Worm (Caenorhabditis elegans) whole organism, mixed stage, embryonic: ENCODE measurements around the gene C25F9.2.

Experiments used
- bed-3 ChIP-seq: fragments of 200-800 bp; sonication (Bioruptor generic); optimal IDR thresholded peaks from 3 replicates; lab custom pipeline; 2018; ENCODE audit warnings: mild to moderate bottlenecking, missing genetic modification characterization, moderate library complexity, missing compliant biosample characterization
- blmp-1 ChIP-seq: fragments of 150-350 bp; optimal IDR thresholded peaks from 2 replicates; lab custom pipeline; 2014; ENCODE audit warnings: missing biosample characterization, missing genetic modification characterization
- ceh-39 ChIP-seq: fragments of 150-350 bp; optimal IDR thresholded peaks from 2 replicates; lab custom pipeline; 2014; ENCODE audit warnings: missing biosample characterization, missing genetic modification characterization
- ceh-43 ChIP-seq: fragments of 200-800 bp; sonication (Bioruptor generic); optimal IDR thresholded peaks from 2 replicates; lab custom pipeline; 2018; ENCODE audit warnings: mild to moderate bottlenecking, missing genetic modification characterization, moderate library complexity, missing compliant biosample characterization
- ceh-83 ChIP-seq: fragments of 200-800 bp; sonication (Bioruptor generic); optimal IDR thresholded peaks from 2 replicates; lab custom pipeline; 2018; ENCODE audit warnings: mild to moderate bottlenecking, missing genetic modification characterization, missing compliant biosample characterization
- ces-1 ChIP-seq: fragments of 150-350 bp; optimal IDR thresholded peaks from 2 replicates; lab custom pipeline; 2014; ENCODE audit warnings: missing biosample characterization, missing genetic modification reagents, missing genetic modification characterization
- cnd-1 ChIP-seq: fragments of 200-800 bp; sonication (Bioruptor generic); optimal IDR thresholded peaks from 2 replicates; lab custom pipeline; 2018; ENCODE audit warnings: mild to moderate bottlenecking, missing genetic modification characterization, missing compliant biosample characterization
- drap-1 ChIP-seq: fragments of 200-800 bp; sonication (Bioruptor generic); optimal IDR thresholded peaks from 3 replicates; lab custom pipeline; 2018; ENCODE audit warnings: mild to moderate bottlenecking, missing genetic modification characterization, missing compliant biosample characterization
- elt-1 ChIP-seq: sonication (generic microtip); optimal IDR thresholded peaks from 2 replicates; lab custom pipeline; 2017; ENCODE audit warnings: missing genetic modification characterization, mild to moderate bottlenecking, missing compliant biosample characterization, antibody characterized with exemption, moderate library complexity, borderline replicate concordance; ENCODE audit not compliant: insufficient read depth
- elt-3 ChIP-seq: fragments of 150-350 bp; optimal IDR thresholded peaks from 2 replicates; lab custom pipeline; 2014; ENCODE audit warnings: missing biosample characterization, missing genetic modification characterization
- flh-1 ChIP-seq: fragments of 200-800 bp; sonication (Bioruptor generic); optimal IDR thresholded peaks from 2 replicates; lab custom pipeline; 2018; ENCODE audit warnings: mild to moderate bottlenecking, missing genetic modification characterization, moderate library complexity, missing compliant biosample characterization
- ham-2 ChIP-seq: fragments of 200-800 bp; sonication (Bioruptor generic); optimal IDR thresholded peaks from 2 replicates; lab custom pipeline; 2018; ENCODE audit warnings: mild to moderate bottlenecking, missing genetic modification characterization, missing compliant biosample characterization
- hlh-1 ChIP-seq: fragments of 150-350 bp; optimal IDR thresholded peaks from 2 replicates; lab custom pipeline; 2014; ENCODE audit warnings: missing biosample characterization, missing genetic modification reagents, missing genetic modification characterization
- lin-13 ChIP-seq: fragments of 150-350 bp; optimal IDR thresholded peaks from 2 replicates; lab custom pipeline; 2014; ENCODE audit warnings: missing biosample characterization, missing genetic modification characterization
- lin-32 ChIP-seq: fragments of 200-800 bp; sonication (Bioruptor generic); optimal IDR thresholded peaks from 2 replicates; lab custom pipeline; 2018; ENCODE audit warnings: mild to moderate bottlenecking, missing genetic modification characterization, missing compliant biosample characterization
- lsy-2 ChIP-seq: fragments of 150-350 bp; optimal IDR thresholded peaks from 2 replicates; lab custom pipeline; 2014; ENCODE audit warnings: missing biosample characterization, missing genetic modification characterization
- mab-5 ChIP-seq: fragments of 150-350 bp; optimal IDR thresholded peaks from 2 replicates; lab custom pipeline; 2014; ENCODE audit warnings: missing biosample characterization, missing genetic modification characterization
- mep-1 ChIP-seq: fragments of 150-350 bp; optimal IDR thresholded peaks from 2 replicates; lab custom pipeline; 2017; ENCODE audit warnings: missing biosample characterization, missing genetic modification reagents, missing genetic modification characterization, inconsistent platforms
- mls-2 ChIP-seq: sonication (generic microtip); optimal IDR thresholded peaks from 2 replicates; lab custom pipeline; 2016; ENCODE audit warnings: mild to moderate bottlenecking, missing genetic modification characterization, moderate library complexity, missing compliant biosample characterization
- nhr-12 ChIP-seq: fragments of 150-350 bp; optimal IDR thresholded peaks from 2 replicates; lab custom pipeline; 2014; ENCODE audit warnings: missing biosample characterization, missing genetic modification characterization
- nhr-237 ChIP-seq: fragments of 150-350 bp; optimal IDR thresholded peaks from 2 replicates; lab custom pipeline; 2014; ENCODE audit warnings: missing biosample characterization, missing genetic modification characterization
- nhr-28 ChIP-seq: fragments of 150-350 bp; optimal IDR thresholded peaks from 2 replicates; lab custom pipeline; 2014; ENCODE audit warnings: missing biosample characterization, missing genetic modification characterization
- nhr-76 ChIP-seq: sonication (generic microtip); optimal IDR thresholded peaks from 2 replicates; lab custom pipeline; 2017; ENCODE audit warnings: missing biosample characterization, missing genetic modification characterization
- pha-4 ChIP-seq: fragments of 150-350 bp; optimal IDR thresholded peaks from 2 replicates; lab custom pipeline; 2018; ENCODE audit warnings: missing biosample characterization, missing genetic modification reagents, missing genetic modification characterization
- sem-2 ChIP-seq: fragments of 200-800 bp; sonication (Bioruptor generic); optimal IDR thresholded peaks from 2 replicates; lab custom pipeline; 2018; ENCODE audit warnings: mild to moderate bottlenecking, missing genetic modification characterization, missing compliant biosample characterization
- snpc-4 ChIP-seq: fragments of 150-350 bp; optimal IDR thresholded peaks from 2 replicates; lab custom pipeline; 2014; ENCODE audit warnings: missing biosample characterization, missing genetic modification characterization
- sptf-1 ChIP-seq: sonication (generic microtip); optimal IDR thresholded peaks from 2 replicates; lab custom pipeline; 2017; ENCODE audit warnings: mild to moderate bottlenecking, missing genetic modification characterization, moderate library complexity, missing compliant biosample characterization
- unc-120 ChIP-seq: sonication (generic microtip); optimal IDR thresholded peaks from 2 replicates; lab custom pipeline; 2017; ENCODE audit warnings: missing genetic modification characterization, missing compliant biosample characterization; ENCODE audit not compliant: poor library complexity, severe bottlenecking
- unc-39 ChIP-seq: fragments of 150-350 bp; optimal IDR thresholded peaks from 2 replicates; lab custom pipeline; 2014; ENCODE audit warnings: missing biosample characterization, missing genetic modification characterization
- unc-62 ChIP-seq: fragments of 150-350 bp; optimal IDR thresholded peaks from 2 replicates; lab custom pipeline; 2014; ENCODE audit warnings: missing biosample characterization, missing genetic modification reagents, missing genetic modification characterization
- zip-8 ChIP-seq: fragments of 150-350 bp; optimal IDR thresholded peaks from 2 replicates; lab custom pipeline; 2014; ENCODE audit warnings: missing biosample characterization, missing genetic modification characterization
- ztf-11 ChIP-seq: fragments of 150-350 bp; optimal IDR thresholded peaks from 2 replicates; lab custom pipeline; 2014; ENCODE audit warnings: missing biosample characterization, missing genetic modification characterization

Gene C25F9.2

ce11 chrV:19432030-19432429, 10.8 kb downstream of the C25F9.2 start:
- TF ChIP-seq lsy-2 (tag; lab: Kevin White, UChicago) (no peak), snpc-4 (tag; lab: Kevin White, UChicago) (no peak), ceh-83 (GFP tag; lab: Kevin White, UChicago) (no peak), mab-5 (tag; lab: Kevin White, UChicago) (no peak), unc-62 (GFP tag; lab: Kevin White, UChicago) (no peak), nhr-76 (tag; lab: Kevin White, UChicago) (no peak), pha-4 (tag; lab: Kevin White, UChicago) (no peak), drap-1 (GFP tag; lab: Kevin White, UChicago) (no peak), sem-2 (GFP tag; lab: Kevin White, UChicago) (no peak), elt-3 (tag; lab: Kevin White, UChicago) (no peak), unc-39 (tag; lab: Kevin White, UChicago) (no peak), blmp-1 (tag; lab: Kevin White, UChicago) (no peak), ceh-39 (tag; lab: Kevin White, UChicago) (no peak)

DNA sequence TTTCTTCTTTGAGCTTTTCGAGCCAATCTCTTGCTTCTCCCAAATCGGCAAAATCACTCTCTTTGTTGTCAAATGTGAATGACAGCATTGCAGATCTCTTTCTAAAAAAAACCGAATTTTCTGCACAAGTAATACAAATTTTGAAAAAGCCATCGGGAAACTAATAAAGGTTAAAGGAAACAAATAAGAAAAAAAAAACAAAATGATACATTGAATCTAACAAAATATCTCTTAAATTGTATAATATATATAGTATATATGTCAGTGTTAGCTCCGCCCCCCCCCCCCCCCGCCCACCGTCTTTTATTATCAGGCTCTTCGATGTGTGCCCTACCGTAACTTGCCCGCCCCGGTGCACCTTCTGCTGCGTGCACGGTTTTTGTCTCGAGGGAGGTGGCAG, 11.7 kb downstream of the C25F9.2 start, which contains the start of gene C25F9.11:
C25F9.11 (minus strand) TSS at position 101 of the 400 bp plus-strand sequence.
- TF ChIP-seq mls-2 (tag; lab: Kevin White, UChicago) (no peak), nhr-237 (tag; lab: Kevin White, UChicago) (no peak), flh-1 (GFP tag; lab: Kevin White, UChicago) (no peak), ham-2 (no peak), hlh-1 (tag; lab: Kevin White, UChicago) (no peak), elt-1 (no peak), bed-3 (GFP tag; lab: Kevin White, UChicago) (no peak), elt-3 (tag; lab: Kevin White, UChicago) (no peak), lin-32 (no peak), unc-120 (tag; lab: Kevin White, UChicago) (no peak), lin-13 (tag; lab: Kevin White, UChicago) (no peak), mep-1 (tag; lab: Kevin White, UChicago) (no peak), unc-39 (tag; lab: Kevin White, UChicago) (no peak), zip-8 (tag; lab: Kevin White, UChicago) (no peak), ces-1 (GFP tag; lab: Kevin White, UChicago) (no peak), sptf-1 (tag; lab: Kevin White, UChicago) (no peak), nhr-28 (tag; lab: Kevin White, UChicago) (no peak)

ce11 chrV:19433806-19434437, 12.7 kb downstream of the C25F9.2 start, which contains the start of gene C25F9.16:
C25F9.16 (plus strand) TSS chrV:19434387.
- no peak for TF ChIP-seq nhr-12 (tag; lab: Kevin White, UChicago)
- TF ChIP-seq zip-8 (tag; lab: Kevin White, UChicago): peak; percentile 29
- TF ChIP-seq, all 35 proteins: peak for 1

DNA sequence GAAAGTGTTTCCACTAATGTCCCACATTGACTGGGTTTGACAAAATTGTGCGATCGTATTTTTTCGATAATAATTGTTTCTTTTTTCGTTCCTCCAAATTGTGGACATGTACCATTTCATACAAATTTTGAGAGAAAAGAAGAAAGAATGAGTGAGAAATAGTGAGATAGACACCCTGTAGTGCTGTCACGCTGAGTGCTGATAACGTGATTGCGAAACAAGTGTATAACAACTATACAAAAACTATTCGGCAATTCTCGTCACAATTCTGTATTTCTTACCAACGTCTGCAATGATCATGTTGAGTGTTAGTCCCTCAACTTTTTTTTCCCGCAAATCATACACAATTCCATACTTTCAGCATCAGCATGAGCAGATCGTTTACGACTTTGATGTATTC, 15.0 kb downstream of the C25F9.2 start, which contains the start of gene C25F9.14:
C25F9.14 (plus strand) TSS at position 178 of the 400 bp plus-strand sequence.
- TF ChIP-seq blmp-1 (tag; lab: Kevin White, UChicago) (no peak), elt-1 (no peak), ceh-83 (GFP tag; lab: Kevin White, UChicago) (no peak), cnd-1 (tag; lab: Kevin White, UChicago) (no peak)

DNA sequence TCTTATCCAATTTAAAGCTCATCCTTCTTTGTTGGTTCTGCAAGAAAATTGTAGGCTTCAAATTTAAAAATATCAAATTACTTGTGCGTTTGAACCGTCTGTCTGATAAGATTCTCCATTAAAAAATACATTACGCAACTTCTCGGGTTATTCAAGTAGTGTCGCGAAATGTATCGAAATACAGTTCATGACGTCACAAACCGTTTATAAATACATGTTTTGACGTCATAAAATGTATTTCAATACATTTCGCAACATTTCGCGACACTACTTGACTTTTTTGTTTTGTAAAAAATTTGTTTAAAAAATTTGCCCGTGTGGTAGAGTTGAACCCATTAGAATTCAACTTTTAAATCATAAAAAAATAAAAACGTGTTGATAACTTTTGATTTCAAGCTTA, 22.3 kb downstream of the C25F9.2 start:
- TF ChIP-seq zip-8 (tag; lab: Kevin White, UChicago): peak; percentile 76
- no peak for TF ChIP-seq flh-1 (GFP tag; lab: Kevin White, UChicago)

DNA sequence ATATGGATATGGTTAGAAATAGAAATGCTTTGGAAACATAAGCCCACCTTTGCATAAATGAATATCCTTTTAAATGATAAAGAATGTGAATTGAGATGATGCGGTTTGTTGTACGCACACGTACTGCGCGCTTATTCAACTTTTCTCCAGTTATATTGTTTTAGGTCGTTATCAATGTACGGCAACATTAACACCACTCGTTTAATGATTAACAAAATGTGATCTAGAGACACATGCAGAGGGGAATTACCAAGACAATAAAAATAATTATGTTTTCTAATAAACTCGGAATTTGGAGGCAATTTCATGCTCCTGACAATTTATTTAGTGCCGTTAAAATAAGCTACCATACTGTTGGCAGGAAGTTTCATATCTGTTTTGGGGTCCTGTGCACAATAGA, 24.2 kb downstream of the C25F9.2 start, which contains the start of gene M04C3.1:
M04C3.1 (minus strand) TSS at position 164 of the 400 bp plus-strand sequence.
- no peak for TF ChIP-seq blmp-1 (tag; lab: Kevin White, UChicago)
- TF ChIP-seq ceh-43 (GFP tag; lab: Kevin White, UChicago): no peak
- no peak for TF ChIP-seq elt-1
- no peak for TF ChIP-seq ham-2
- TF ChIP-seq lin-13 (tag; lab: Kevin White, UChicago): no peak
- no peak for TF ChIP-seq bed-3 (GFP tag; lab: Kevin White, UChicago)
- TF ChIP-seq unc-39 (tag; lab: Kevin White, UChicago): no peak
- no peak for TF ChIP-seq pha-4 (tag; lab: Kevin White, UChicago)
- TF ChIP-seq ztf-11 (tag; lab: Kevin White, UChicago): no peak
- no peak for TF ChIP-seq cnd-1 (tag; lab: Kevin White, UChicago)
- TF ChIP-seq nhr-28 (tag; lab: Kevin White, UChicago): no peak
- no peak for TF ChIP-seq nhr-237 (tag; lab: Kevin White, UChicago)
- TF ChIP-seq ceh-83 (GFP tag; lab: Kevin White, UChicago): no peak
- TF ChIP-seq ces-1 (GFP tag; lab: Kevin White, UChicago): no peak
